Worm (Caenorhabditis elegans) whole organism, L1 larva: Measurements from ENCODE around the gene M163.9.

Source experiments
- alr-1 ChIP-seq: fragments of 200-800 bp; sonication (Bioruptor generic); optimal IDR thresholded peaks from 2 replicates; lab custom pipeline; 2018; ENCODE audit warnings: borderline replicate concordance, mild to moderate bottlenecking, missing genetic modification characterization, missing compliant biosample characterization
- ama-1 ChIP-seq: fragments of 150-350 bp; optimal IDR thresholded peaks from 2 replicates; lab custom pipeline; 2014
- egl-27 ChIP-seq, 2 experiments: fragments of 150-350 bp in 1 of 2; sonication (generic microtip); optimal IDR thresholded peaks; 3 replicates each; lab custom pipeline; 2017 to 2018; ENCODE audit warnings: missing biosample characterization in 2 of 2, missing genetic modification characterization in 2 of 2, missing genetic modification reagents in 2 of 2
- lin-15B ChIP-seq: fragments of 150-350 bp; sonication (generic microtip); optimal IDR thresholded peaks from 3 replicates; lab custom pipeline; 2014; ENCODE audit warnings: missing biosample characterization, missing genetic modification characterization
- nhr-77 ChIP-seq: fragments of 150-350 bp; optimal IDR thresholded peaks from 2 replicates; lab custom pipeline; 2014; ENCODE audit warnings: missing biosample characterization, missing genetic modification characterization
- zag-1 ChIP-seq: fragments of 150-350 bp; optimal IDR thresholded peaks from 2 replicates; lab custom pipeline; 2014; ENCODE audit warnings: missing biosample characterization, missing genetic modification characterization

ce11 chrX:14481637-14482036 lies 12.3 kb downstream of the M163.9 start:
- TF ChIP-seq zag-1 (no peak), nhr-77 (no peak), egl-27 (tag; optimal IDR thresholded peaks at IDR 0.05; lab: Kevin White, UChicago) (no peak), lin-15B (tag; lab: Kevin White, UChicago) (no peak), alr-1 (no peak), ama-1 (no peak)
